Worm (Caenorhabditis elegans): ENCODE measurements around the gene K01A11.3.
A peak's percentile ranks its signal among the peaks of the same experiment; 100 is the strongest.

The K01A11.3 gene

DNA sequence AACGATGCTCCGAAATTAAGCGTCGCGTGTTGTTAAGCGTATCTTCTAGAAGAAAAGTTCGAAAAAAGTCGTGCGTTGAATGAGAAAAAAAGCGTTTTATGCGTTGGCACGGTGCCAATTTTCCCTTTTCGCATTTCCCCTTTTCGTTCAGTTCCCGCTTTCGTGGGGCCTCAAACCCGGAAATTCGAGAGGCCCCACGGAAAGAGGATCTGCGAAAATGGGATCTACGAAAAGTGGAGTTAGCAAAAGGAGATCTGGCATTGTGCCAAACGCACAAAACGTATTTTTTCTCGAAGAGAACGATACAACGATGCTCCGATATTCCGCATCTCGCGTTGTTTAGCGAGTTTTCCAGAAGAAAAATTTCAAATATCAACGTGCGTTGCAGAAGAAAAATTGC is 47.4 kb upstream of the K01A11.3 start (continued):
- peak; percentile 100 for TF ChIP-seq elt-2 (tag; optimal IDR thresholded peaks at IDR 0.05)
- peak; percentile 99 for TF ChIP-seq hlh-6 (tag; optimal IDR thresholded peaks at IDR 0.05)
- TF ChIP-seq ref-2 (tag; optimal IDR thresholded peaks at IDR 0.05) = peak; percentile 100
- TF ChIP-seq pat-9 (tag; optimal IDR thresholded peaks at IDR 0.05) = peak; percentile 79
- TF ChIP-seq Y22D7AL.16 (tag; optimal IDR thresholded peaks at IDR 0.05) = peak; percentile 96
- TF ChIP-seq ceh-19 (GFP tag; optimal IDR thresholded peaks at IDR 0.05) = peak; percentile 98
- peak; percentile 100 for TF ChIP-seq hlh-8 (tag; optimal IDR thresholded peaks at IDR 0.05)
- TF ChIP-seq madf-2 (tag; optimal IDR thresholded peaks at IDR 0.05) = peak; percentile 87
- peak; percentile 80 for TF ChIP-seq ceh-48 (tag; optimal IDR thresholded peaks at IDR 0.05)
- no peak for TF ChIP-seq unc-55 (GFP tag; optimal IDR thresholded peaks at IDR 0.05)
- TF ChIP-seq hlh-15 (tag; optimal IDR thresholded peaks at IDR 0.05) = peak; percentile 98
- TF ChIP-seq ets-4 (tag; optimal IDR thresholded peaks at IDR 0.05) = peak; percentile 100
- peak; percentile 100 for TF ChIP-seq mec-3 (tag; optimal IDR thresholded peaks at IDR 0.05; ENCODE audit: borderline replicate concordance)
- peak; percentile 69 for TF ChIP-seq sox-2 (GFP tag; IDR thresholded peaks at IDR 0.05)
- TF ChIP-seq hlh-30 (tag; optimal IDR thresholded peaks at IDR 0.05; ENCODE audit: insufficient read depth) = no peak
- peak; percentile 100 for TF ChIP-seq elt-4 (tag; optimal IDR thresholded peaks at IDR 0.05)
- peak; percentile 98 for TF ChIP-seq ztf-16 (tag; optimal IDR thresholded peaks at IDR 0.05)
- peak; percentile 92 for TF ChIP-seq ceh-24 (tag; optimal IDR thresholded peaks at IDR 0.05)
- TF ChIP-seq T23F11.4 (GFP tag; optimal IDR thresholded peaks at IDR 0.05) = peak; percentile 92
- TF ChIP-seq npax-4 (tag; optimal IDR thresholded peaks at IDR 0.05) = peak; percentile 89
- no peak for TF ChIP-seq pha-4 (tag; optimal IDR thresholded peaks at IDR 0.05)
- peak; percentile 93 for TF ChIP-seq C38D4.7 (GFP tag; optimal IDR thresholded peaks at IDR 0.05)
- TF ChIP-seq nhr-11 (tag; optimal IDR thresholded peaks at IDR 0.05) = no peak
- no peak for TF ChIP-seq odd-2 (tag; optimal IDR thresholded peaks at IDR 0.05)

DNA sequence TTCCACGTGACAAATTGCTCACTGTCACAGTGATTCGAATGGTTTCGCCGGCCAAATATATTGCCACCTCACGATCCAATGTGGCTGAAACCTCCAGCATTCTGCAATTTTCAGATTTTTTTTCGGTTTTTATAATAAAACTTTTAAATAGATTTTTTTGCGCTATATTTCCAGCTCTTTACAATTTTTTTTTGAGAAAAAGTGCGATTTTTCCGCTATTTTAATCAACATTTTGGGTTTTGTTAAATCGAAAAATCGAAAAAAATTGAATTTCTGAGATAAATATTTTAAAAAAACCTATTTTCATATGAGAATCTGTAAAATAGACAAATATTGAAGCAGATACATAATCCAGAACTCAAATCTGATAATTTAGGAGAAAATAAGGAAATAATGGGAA is 46.5 kb upstream of the K01A11.3 start, which contains the start of gene M01F1.9:
Gene M01F1.9 (minus strand): TSS at position 101 of the 400 bp plus-strand sequence.
- TF ChIP-seq K09A11.1 (tag; optimal IDR thresholded peaks at IDR 0.05; ENCODE audit: insufficient read depth) (no peak), pros-1 (tag; optimal IDR thresholded peaks at IDR 0.05) (no peak), tbx-2 (tag; optimal IDR thresholded peaks at IDR 0.05) (no peak), fax-1 (tag; optimal IDR thresholded peaks at IDR 0.05) (no peak), C38D4.7 (GFP tag; optimal IDR thresholded peaks at IDR 0.05) (no peak), ama-1 (optimal IDR thresholded peaks at IDR 0.05) (no peak), elt-2 (tag; optimal IDR thresholded peaks at IDR 0.05) (no peak), ceh-19 (GFP tag; optimal IDR thresholded peaks at IDR 0.05) (no peak), che-1 (tag; optimal IDR thresholded peaks at IDR 0.05) (no peak)

DNA sequence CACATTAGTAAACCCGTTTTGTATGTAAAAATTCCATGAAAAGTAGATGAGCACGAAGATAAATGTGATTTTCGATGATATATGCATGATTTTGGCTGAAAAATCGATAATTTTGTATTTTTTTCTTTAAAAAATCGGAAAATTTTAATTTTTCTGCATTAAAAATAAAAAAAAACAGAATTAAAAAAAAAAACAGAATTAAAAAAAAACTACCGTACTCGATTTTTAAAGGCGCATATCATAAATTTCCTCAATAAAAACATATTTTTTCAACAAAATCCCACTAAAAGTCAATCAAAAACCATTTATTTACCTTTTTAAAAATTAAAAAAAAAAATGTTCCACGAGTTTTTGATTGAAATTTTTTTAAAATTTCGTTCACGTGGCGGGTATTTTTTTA is 40.7 kb upstream of the K01A11.3 start, which contains the start of gene gly-14:
Gene gly-14 (minus strand): TSS at position 101 of the 400 bp plus-strand sequence.
- TF ChIP-seq unc-86 (tag; optimal IDR thresholded peaks at IDR 0.05) = no peak
- no peak for TF ChIP-seq ceh-30 (tag; optimal IDR thresholded peaks at IDR 0.05)
- TF ChIP-seq hlh-13 (GFP tag; optimal IDR thresholded peaks at IDR 0.05) = no peak
- TF ChIP-seq ceh-22 (tag; optimal IDR thresholded peaks at IDR 0.05) = no peak
- TF ChIP-seq pqm-1 (tag; optimal IDR thresholded peaks at IDR 0.05) = no peak
- no peak for TF ChIP-seq elt-2 (tag; optimal IDR thresholded peaks at IDR 0.05)
- no peak for TF ChIP-seq hlh-30 (tag; optimal IDR thresholded peaks at IDR 0.05; ENCODE audit: insufficient read depth)
- TF ChIP-seq tbx-2 (tag; optimal IDR thresholded peaks at IDR 0.05) = no peak
- no peak for TF ChIP-seq nhr-11 (tag; optimal IDR thresholded peaks at IDR 0.05)
- TF ChIP-seq dmd-4 (tag; optimal IDR thresholded peaks at IDR 0.05; ENCODE audit: borderline replicate concordance) = no peak
- no peak for TF ChIP-seq elt-4 (tag; optimal IDR thresholded peaks at IDR 0.05)
- TF ChIP-seq pat-9 (tag; optimal IDR thresholded peaks at IDR 0.05) = no peak

DNA sequence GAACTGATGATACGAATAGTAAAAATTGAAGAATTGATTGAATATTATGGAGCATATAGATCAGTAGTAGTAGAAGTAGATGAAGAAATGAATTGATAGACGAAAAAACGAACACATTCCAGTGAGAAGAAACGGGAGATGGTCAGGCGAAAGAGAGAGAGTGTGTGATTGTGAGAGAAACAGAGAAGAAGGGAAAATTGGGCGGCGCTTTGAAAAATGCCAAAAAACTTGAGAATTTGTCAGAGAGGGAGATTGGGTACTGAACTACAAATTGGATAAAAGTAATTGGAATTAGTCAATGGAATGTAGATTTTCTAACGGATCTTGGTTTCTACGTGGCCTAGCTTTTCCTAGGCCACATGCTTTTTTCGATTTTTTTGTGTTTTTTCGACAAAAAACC is 35.8 kb upstream of the K01A11.3 start, which contains the start of gene C34C12.7:
Gene C34C12.7 (minus strand): TSS at position 118 of the 400 bp plus-strand sequence.
- TF ChIP-seq ref-2 (tag; optimal IDR thresholded peaks at IDR 0.05) (no peak), ets-4 (tag; optimal IDR thresholded peaks at IDR 0.05) (no peak), rnt-1 (tag; optimal IDR thresholded peaks at IDR 0.05) (no peak), ztf-16 (tag; optimal IDR thresholded peaks at IDR 0.05) (no peak), dmd-4 (tag; optimal IDR thresholded peaks at IDR 0.05; ENCODE audit: borderline replicate concordance) (no peak), ceh-14 (tag; optimal IDR thresholded peaks at IDR 0.05) (no peak), K09A11.1 (tag; optimal IDR thresholded peaks at IDR 0.05; ENCODE audit: insufficient read depth) (no peak), ceh-30 (tag; optimal IDR thresholded peaks at IDR 0.05) (no peak), unc-3 (GFP tag; conservative IDR thresholded peaks at IDR 0.05) (no peak), unc-3 (tag; optimal IDR thresholded peaks at IDR 0.05) (no peak), sox-4 (tag; optimal IDR thresholded peaks at IDR 0.05) (no peak), C38D4.7 (GFP tag; optimal IDR thresholded peaks at IDR 0.05) (no peak), unc-42 (tag; optimal IDR thresholded peaks at IDR 0.05) (no peak), fkh-6 (tag; optimal IDR thresholded peaks at IDR 0.05) (no peak), ceh-6 (GFP tag; optimal IDR thresholded peaks at IDR 0.05) (no peak), pax-1 (tag; optimal IDR thresholded peaks at IDR 0.05) (no peak), sdc-2 (tag; optimal IDR thresholded peaks at IDR 0.05) (no peak), ceh-19 (GFP tag; optimal IDR thresholded peaks at IDR 0.05) (no peak), hlh-8 (tag; optimal IDR thresholded peaks at IDR 0.05) (no peak), K02D7.2 (tag; optimal IDR thresholded peaks at IDR 0.05) (no peak)

All from whole organism, late embryonic.